Fruit fly (Drosophila melanogaster) whole organism, embryonic: ENCODE data around the gene CAH3.

Experiments
- Atf3 ChIP-seq: fragments of 200-800 bp; sonication (Bioruptor generic); optimal IDR thresholded peaks from 3 replicates; lab custom pipeline; 2016; ENCODE audit warnings: missing biosample characterization, missing genetic modification characterization
- CG10209 ChIP-seq: fragments of 200-800 bp; sonication (Bioruptor generic); optimal IDR thresholded peaks from 3 replicates; lab custom pipeline; 2017; ENCODE audit warnings: missing biosample characterization, mild to moderate bottlenecking, missing genetic modification characterization, missing genetic modification reagents
- CG10431 ChIP-seq: fragments of 200-800 bp; sonication (Bioruptor generic); optimal IDR thresholded peaks from 3 replicates; lab custom pipeline; 2018; ENCODE audit warnings: missing biosample characterization, mild to moderate bottlenecking, missing genetic modification characterization
- CG12071 ChIP-seq: fragments of 200-800 bp; sonication (Bioruptor generic); optimal IDR thresholded peaks from 3 replicates; lab custom pipeline; 2018; ENCODE audit warnings: missing biosample characterization, mild to moderate bottlenecking, missing genetic modification characterization
- CG12155 ChIP-seq: fragments of 200-800 bp; sonication (Bioruptor generic); optimal IDR thresholded peaks from 3 replicates; lab custom pipeline; 2016; ENCODE audit warnings: missing biosample characterization, missing genetic modification characterization
- CG12391 ChIP-seq: fragments of 200-800 bp; sonication (Bioruptor generic); optimal IDR thresholded peaks from 3 replicates; lab custom pipeline; 2018; ENCODE audit warnings: missing biosample characterization, mild to moderate bottlenecking, missing genetic modification characterization, moderate library complexity
- CG14710 ChIP-seq: fragments of 200-800 bp; sonication (Bioruptor generic); optimal IDR thresholded peaks from 3 replicates; lab custom pipeline; 2019; ENCODE audit warnings: missing biosample characterization, mild to moderate bottlenecking, missing genetic modification characterization, moderate library complexity
- CG17361 ChIP-seq: fragments of 200-800 bp; sonication (Bioruptor generic); IDR thresholded peaks from 3 replicates; pipeline ENCODE4 v1.3.6; 2022; ENCODE audit warnings: missing biosample characterization, missing genetic modification characterization
- CG1792 ChIP-seq: fragments of 200-800 bp; sonication (Bioruptor generic); optimal IDR thresholded peaks from 2 replicates; lab custom pipeline; 2016; ENCODE audit warnings: missing biosample characterization, missing genetic modification characterization
- CG2678 ChIP-seq: fragments of 200-800 bp; sonication (Bioruptor generic); optimal IDR thresholded peaks from 3 replicates; lab custom pipeline; 2019; ENCODE audit warnings: missing biosample characterization, mild to moderate bottlenecking, missing genetic modification characterization, moderate library complexity
- CG3407 ChIP-seq: fragments of 200-800 bp; sonication (Bioruptor generic); optimal IDR thresholded peaks from 2 replicates; lab custom pipeline; 2018; ENCODE audit warnings: missing biosample characterization, mild to moderate bottlenecking, missing genetic modification characterization
- CG7271 ChIP-seq: fragments of 200-800 bp; sonication (Bioruptor generic); optimal IDR thresholded peaks from 2 replicates; lab custom pipeline; 2018; ENCODE audit warnings: missing biosample characterization, mild to moderate bottlenecking, missing genetic modification characterization, moderate library complexity
- CG7556 ChIP-seq: fragments of 200-800 bp; sonication (Bioruptor generic); optimal IDR thresholded peaks from 2 replicates; lab custom pipeline; 2017; ENCODE audit warnings: missing biosample characterization, mild to moderate bottlenecking, missing genetic modification characterization
- CG8281 ChIP-seq: fragments of 200-800 bp; sonication (Bioruptor generic); optimal IDR thresholded peaks from 2 replicates; lab custom pipeline; 2018; ENCODE audit warnings: missing biosample characterization, mild to moderate bottlenecking, missing genetic modification characterization, moderate library complexity
- CG8944 ChIP-seq: fragments of 200-800 bp; sonication (Bioruptor generic); optimal IDR thresholded peaks from 3 replicates; lab custom pipeline; 2016; ENCODE audit warnings: missing biosample characterization, missing genetic modification characterization
- CG9437 ChIP-seq: fragments of 200-800 bp; sonication (Bioruptor generic); optimal IDR thresholded peaks from 2 replicates; lab custom pipeline; 2018; ENCODE audit warnings: missing biosample characterization, mild to moderate bottlenecking, missing genetic modification characterization
- CG9817 ChIP-seq: fragments of 200-800 bp; sonication (Bioruptor generic); optimal IDR thresholded peaks from 2 replicates; lab custom pipeline; 2018; ENCODE audit warnings: missing biosample characterization, mild to moderate bottlenecking, missing genetic modification characterization, moderate library complexity
- D ChIP-seq, 2 experiments: fragments of 200-800 bp in 1 of 2; fragments of >200 bp in 1 of 2; sonication (Bioruptor generic) in 1 of 2; optimal IDR thresholded peaks; 2 replicates in 1 of 2; 3 replicates in 1 of 2; lab custom pipeline; 2017; ENCODE audit warnings: mild to moderate bottlenecking in 1 of 2, missing biosample characterization in 1 of 2, missing genetic modification characterization in 1 of 2, missing genetic modification reagents in 1 of 2
- D19B ChIP-seq: fragments of 200-800 bp; sonication (Bioruptor generic); optimal IDR thresholded peaks from 2 replicates; lab custom pipeline; 2017; ENCODE audit warnings: missing biosample characterization, mild to moderate bottlenecking, missing genetic modification characterization
- Dek ChIP-seq: fragments of 200-800 bp; sonication (Bioruptor generic); optimal IDR thresholded peaks from 3 replicates; lab custom pipeline; 2019; ENCODE audit warnings: missing biosample characterization, mild to moderate bottlenecking, missing genetic modification characterization, moderate library complexity
- Elba2 ChIP-seq: fragments of 200-800 bp; sonication (Bioruptor generic); optimal IDR thresholded peaks from 3 replicates; lab custom pipeline; 2016; ENCODE audit warnings: missing biosample characterization, missing genetic modification characterization
- Ets65A ChIP-seq: fragments of 200-800 bp; sonication (Bioruptor generic); peaks from one replicate; lab custom pipeline; 2016; ENCODE audit warnings: missing biosample characterization, missing genetic modification characterization
- Fer1 ChIP-seq: fragments of 200-800 bp; sonication (Bioruptor generic); optimal IDR thresholded peaks from 2 replicates; lab custom pipeline; 2017; ENCODE audit warnings: missing biosample characterization, mild to moderate bottlenecking, missing genetic modification characterization
- Fer3 ChIP-seq: fragments of 200-800 bp; sonication (Bioruptor generic); optimal IDR thresholded peaks from 2 replicates; lab custom pipeline; 2018; ENCODE audit warnings: missing biosample characterization, mild to moderate bottlenecking, missing genetic modification characterization, moderate library complexity
- HLH4C ChIP-seq: fragments of 200-800 bp; sonication (Bioruptor generic); IDR thresholded peaks from 3 replicates; pipeline ENCODE4 v1.3.6; 2022; ENCODE audit warnings: missing biosample characterization, missing genetic modification characterization; ENCODE audit not compliant: partially characterized antibody
- MBD-R2 ChIP-seq: fragments of 200-800 bp; sonication (Bioruptor generic); IDR thresholded peaks from 2 replicates; pipeline ENCODE4 v1.3.6; 2022; ENCODE audit warnings: missing biosample characterization, missing genetic modification characterization
- NK7.1 ChIP-seq: fragments of 200-800 bp; sonication (Bioruptor generic); optimal IDR thresholded peaks from 3 replicates; lab custom pipeline; 2016; ENCODE audit warnings: missing biosample characterization, missing genetic modification characterization
- Oli ChIP-seq: fragments of 200-800 bp; sonication (Bioruptor generic); optimal IDR thresholded peaks from 2 replicates; lab custom pipeline; 2018; ENCODE audit warnings: missing biosample characterization, mild to moderate bottlenecking, missing genetic modification characterization, moderate library complexity
- Ssrp ChIP-seq: fragments of 200-800 bp; sonication (Bioruptor generic); optimal IDR thresholded peaks from 2 replicates; lab custom pipeline; 2018; ENCODE audit warnings: missing biosample characterization, mild to moderate bottlenecking, missing genetic modification characterization, moderate library complexity
- Trl ChIP-seq, 3 experiments: fragments of >200 bp in 2 of 3; fragments of 200-800 bp in 1 of 3; sonication (Bioruptor generic) in 1 of 3; optimal IDR thresholded peaks; 2 replicates in 1 of 3; 3 replicates in 2 of 3; lab custom pipeline; 2016 to 2017; ENCODE audit warnings: missing biosample characterization in 1 of 3, missing genetic modification characterization in 1 of 3
- Vsx1 ChIP-seq: fragments of 200-800 bp; sonication (Bioruptor generic); optimal IDR thresholded peaks from 2 replicates; lab custom pipeline; 2017; ENCODE audit warnings: missing biosample characterization, mild to moderate bottlenecking, missing genetic modification characterization, missing genetic modification reagents
- al ChIP-seq: fragments of 200-800 bp; sonication (Bioruptor generic); IDR thresholded peaks from 2 replicates; pipeline ENCODE4 v1.3.6; 2022; ENCODE audit warnings: missing biosample characterization, missing genetic modification characterization
- btn ChIP-seq: fragments of 200-800 bp; sonication (Bioruptor generic); optimal IDR thresholded peaks from 2 replicates; lab custom pipeline; 2016; ENCODE audit warnings: missing biosample characterization, missing genetic modification characterization
- croc ChIP-seq: fragments of 200-800 bp; sonication (Bioruptor generic); conservative IDR thresholded peaks from 3 replicates; pipeline ENCODE4 v1.3.6; 2022; ENCODE audit warnings: missing biosample characterization, missing genetic modification characterization
- cwo ChIP-seq: fragments of 200-800 bp; sonication (Bioruptor generic); optimal IDR thresholded peaks from 3 replicates; lab custom pipeline; 2017; ENCODE audit warnings: missing biosample characterization, missing genetic modification characterization, mild to moderate bottlenecking, moderate library complexity, missing genetic modification reagents
- dan ChIP-seq: fragments of 200-800 bp; sonication (Bioruptor generic); IDR thresholded peaks from 2 replicates; pipeline ENCODE4 v1.3.6; 2022; ENCODE audit warnings: missing biosample characterization, missing genetic modification characterization
- fd64A ChIP-seq: fragments of 200-800 bp; sonication (Bioruptor generic); optimal IDR thresholded peaks from 3 replicates; lab custom pipeline; 2018; ENCODE audit warnings: missing biosample characterization, mild to moderate bottlenecking, missing genetic modification characterization
- gt ChIP-seq: fragments of 200-800 bp; sonication (Bioruptor generic); IDR thresholded peaks from 2 replicates; pipeline ENCODE4 v1.3.6; 2022; ENCODE audit warnings: missing biosample characterization, missing genetic modification characterization
- ind ChIP-seq: fragments of 200-800 bp; sonication (Bioruptor generic); optimal IDR thresholded peaks from 3 replicates; lab custom pipeline; 2016; ENCODE audit warnings: missing biosample characterization, missing genetic modification characterization
- kay ChIP-seq: fragments of 200-800 bp; sonication (Bioruptor generic); optimal IDR thresholded peaks from 2 replicates; lab custom pipeline; 2016; ENCODE audit warnings: missing biosample characterization, missing genetic modification characterization
- lola ChIP-seq, 3 experiments: fragments of >200 bp in 2 of 3; fragments of 200-800 bp in 1 of 3; sonication (Bioruptor generic) in 1 of 3; optimal IDR thresholded peaks; 2 replicates each; lab custom pipeline; 2017 to 2019; ENCODE audit warnings: missing biosample characterization in 3 of 3, missing genetic modification characterization in 3 of 3, mild to moderate bottlenecking in 1 of 3, moderate library complexity in 1 of 3
- mirr ChIP-seq: fragments of 200-800 bp; sonication (Bioruptor generic); optimal IDR thresholded peaks from 3 replicates; lab custom pipeline; 2018; ENCODE audit warnings: missing biosample characterization, mild to moderate bottlenecking, missing genetic modification characterization
- odd ChIP-seq: fragments of 200-800 bp; sonication (Bioruptor generic); optimal IDR thresholded peaks from 2 replicates; lab custom pipeline; 2017; ENCODE audit warnings: missing biosample characterization, mild to moderate bottlenecking, missing genetic modification characterization
- pb ChIP-seq: fragments of 200-800 bp; sonication (Bioruptor generic); optimal IDR thresholded peaks from 3 replicates; lab custom pipeline; 2016; ENCODE audit warnings: missing biosample characterization, missing genetic modification characterization
- row ChIP-seq: fragments of 200-800 bp; sonication (Bioruptor generic); IDR thresholded peaks from 3 replicates; pipeline ENCODE4 v1.3.6; 2022; ENCODE audit warnings: missing biosample characterization, missing genetic modification characterization
- sens-2 ChIP-seq: fragments of 200-800 bp; sonication (Bioruptor generic); IDR thresholded peaks from 2 replicates; pipeline ENCODE4 v1.3.6; 2022; ENCODE audit warnings: missing biosample characterization, missing genetic modification characterization
- trem ChIP-seq: fragments of 200-800 bp; optimal IDR thresholded peaks from 3 replicates; lab custom pipeline; 2019; ENCODE audit warnings: missing biosample characterization, mild to moderate bottlenecking, missing genetic modification characterization, moderate library complexity
- twi ChIP-seq: fragments of 200-800 bp; optimal IDR thresholded peaks from 2 replicates; lab custom pipeline; 2019; ENCODE audit warnings: missing biosample characterization, mild to moderate bottlenecking, missing genetic modification characterization, moderate library complexity
- wdn ChIP-seq: fragments of 200-800 bp; sonication (Bioruptor generic); IDR thresholded peaks from 2 replicates; pipeline ENCODE4 v1.3.6; 2022; ENCODE audit warnings: missing biosample characterization, missing genetic modification characterization

Gene CAH3

dm6 chrX:8723393-8723987, 42.4 kb downstream of the CAH3 start (continued):
- TF ChIP-seq Trl (optimal IDR thresholded peaks at IDR 0.05; lab: Kevin White, UChicago) (no peak), Trl (GFP tag; optimal IDR thresholded peaks at IDR 0.05; lab: Kevin White, UChicago) (no peak), CG7556 (peak; percentile 21), NK7.1 (GFP tag; lab: Kevin White, UChicago) (no peak), dan (GFP tag; lab: Robert Waterston, UW) (no peak), CG8944 (no peak), wdn (GFP tag; lab: Robert Waterston, UW) (no peak), fd64A (GFP tag; lab: Kevin White, UChicago) (no peak), D (optimal IDR thresholded peaks at IDR 0.05; lab: Kevin White, UChicago) (no peak), D (GFP tag; optimal IDR thresholded peaks at IDR 0.05; lab: Kevin White, UChicago) (peak; percentile 3), CG1792 (no peak), cwo (no peak), Elba2 (GFP tag; lab: Kevin White, UChicago) (no peak), btn (GFP tag; lab: Kevin White, UChicago) (no peak), CG9817 (tag; lab: Kevin White, UChicago) (no peak), CG10431 (GFP tag; lab: Kevin White, UChicago) (no peak), CG14710 (tag; lab: Kevin White, UChicago) (peak; percentile 24), CG12155 (GFP tag; lab: Kevin White, UChicago) (no peak), CG17361 (GFP tag; lab: Robert Waterston, UW) (0 out of 3 replicates have a peak, but pooled peaks have one; percentile 21), sens-2 (GFP tag; lab: Robert Waterston, UW) (no peak), CG12071 (GFP tag; lab: Kevin White, UChicago) (no peak), HLH4C (GFP tag; lab: Robert Waterston, UW) (no peak), MBD-R2 (GFP tag; lab: Robert Waterston, UW) (no peak), CG2678 (tag; lab: Kevin White, UChicago) (peak; percentile 27), CG8281 (tag; lab: Kevin White, UChicago) (no peak), Ssrp (no peak), trem (peak; percentile 20), CG3407 (GFP tag; lab: Kevin White, UChicago) (no peak), croc (0 out of 3 replicates have a peak, but pooled peaks have one; percentile 16), twi (tag; lab: Kevin White, UChicago) (no peak), Oli (tag; lab: Kevin White, UChicago) (no peak), Fer3 (tag; lab: Kevin White, UChicago) (no peak), Ets65A (GFP tag; lab: Kevin White, UChicago) (peak; percentile 57), CG10209 (GFP tag; lab: Kevin White, UChicago) (no peak), al (GFP tag; lab: Robert Waterston, UW) (no peak), CG9437 (no peak), Fer1 (GFP tag; lab: Kevin White, UChicago) (no peak), pb (GFP tag; lab: Kevin White, UChicago) (no peak), gt (GFP tag; lab: Robert Waterston, UW) (no peak), row (GFP tag; lab: Robert Waterston, UW) (peak; percentile 49; the same call in 2 of the 3 replicates), lola (GFP tag; optimal IDR thresholded peaks at IDR 0.05; lab: Kevin White, UChicago) (peak in 1 of 3 experiments; percentile 36), Dek (tag; lab: Kevin White, UChicago) (no peak), CG12391 (tag; lab: Kevin White, UChicago) (peak; percentile 27), mirr (GFP tag; lab: Kevin White, UChicago) (no peak), CG7271 (no peak), kay (GFP tag; lab: Kevin White, UChicago) (no peak), D19B (no peak), odd (GFP tag; lab: Kevin White, UChicago) (no peak), Vsx1 (no peak), Atf3 (GFP tag; lab: Kevin White, UChicago) (no peak), ind (GFP tag; lab: Kevin White, UChicago) (no peak)
